Worm (Caenorhabditis elegans): ENCODE results near the gene W05H5.1.

The W05H5.1 gene

DNA sequence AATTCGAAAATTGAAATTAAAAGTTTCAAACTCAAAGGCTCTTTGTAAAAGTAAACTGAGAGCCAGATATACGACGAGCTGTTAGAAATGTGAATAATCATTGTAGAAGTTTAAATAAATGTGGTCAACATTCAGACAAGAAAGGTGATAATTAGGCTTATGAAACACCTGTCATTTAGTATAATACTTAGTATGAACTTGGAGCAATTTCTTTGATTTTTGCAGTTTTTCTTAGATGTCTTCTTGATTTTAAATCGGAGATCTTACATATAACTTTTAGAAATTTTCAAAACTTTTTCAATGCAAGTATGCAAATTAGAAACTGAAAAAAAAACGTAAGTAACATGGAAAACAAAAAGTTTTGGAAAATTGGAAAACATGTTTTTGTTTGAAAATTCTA is 38.2 kb downstream of the W05H5.1 start, which contains the start of gene sre-30:
Gene sre-30 (minus strand): TSS at position 101 of the 400 bp plus-strand sequence.
- no peak for TF ChIP-seq nhr-21 (tag; optimal IDR thresholded peaks at IDR 0.05)
- no peak for TF ChIP-seq nhr-11 (tag; optimal IDR thresholded peaks at IDR 0.05)
- no peak for TF ChIP-seq sma-9 (GFP tag; optimal IDR thresholded peaks at IDR 0.05)
- TF ChIP-seq sma-9 (tag; optimal IDR thresholded peaks at IDR 0.05), result no peak
- no peak for TF ChIP-seq lin-13 (GFP tag; optimal IDR thresholded peaks at IDR 0.05)
- no peak for TF ChIP-seq sem-4 (tag; optimal IDR thresholded peaks at IDR 0.05)
- no peak for TF ChIP-seq crh-2 (tag; optimal IDR thresholded peaks at IDR 0.05)
- no peak for TF ChIP-seq egl-27 (tag; optimal IDR thresholded peaks at IDR 0.05)

DNA sequence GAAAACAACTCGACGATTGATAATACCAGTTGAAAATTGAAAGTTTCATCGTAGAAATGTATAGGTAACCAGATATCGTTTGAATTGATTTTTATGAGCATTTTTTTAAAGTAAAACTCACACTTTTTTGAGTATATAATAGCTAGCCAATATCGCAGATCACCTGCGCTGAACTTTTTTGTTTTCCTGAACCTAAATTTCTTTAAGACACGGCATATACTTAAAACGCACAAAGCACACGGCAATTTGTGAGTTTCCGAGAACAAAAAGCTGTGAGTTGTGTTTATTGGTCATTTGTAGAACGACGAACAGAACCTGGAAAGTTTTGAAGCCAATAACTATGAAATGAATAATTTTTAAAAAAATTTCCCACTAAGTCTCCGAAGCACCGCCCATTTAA is 42.8 kb downstream of the W05H5.1 start, which contains the start of gene sre-29:
Gene sre-29 (minus strand): TSS at position 101 of the 400 bp plus-strand sequence.
- no peak for TF ChIP-seq zag-1 (tag; optimal IDR thresholded peaks at IDR 0.05)
- no peak for TF ChIP-seq ceh-16 (tag; optimal IDR thresholded peaks at IDR 0.05)
- TF ChIP-seq blmp-1 (tag; optimal IDR thresholded peaks at IDR 0.05; ENCODE audit: insufficient read depth), result no peak
- TF ChIP-seq unc-55 (GFP tag; optimal IDR thresholded peaks at IDR 0.05), result no peak
- no peak for TF ChIP-seq lsy-2 (tag; optimal IDR thresholded peaks at IDR 0.05)
- no peak for TF ChIP-seq mbf-1 (tag; optimal IDR thresholded peaks at IDR 0.05)

DNA sequence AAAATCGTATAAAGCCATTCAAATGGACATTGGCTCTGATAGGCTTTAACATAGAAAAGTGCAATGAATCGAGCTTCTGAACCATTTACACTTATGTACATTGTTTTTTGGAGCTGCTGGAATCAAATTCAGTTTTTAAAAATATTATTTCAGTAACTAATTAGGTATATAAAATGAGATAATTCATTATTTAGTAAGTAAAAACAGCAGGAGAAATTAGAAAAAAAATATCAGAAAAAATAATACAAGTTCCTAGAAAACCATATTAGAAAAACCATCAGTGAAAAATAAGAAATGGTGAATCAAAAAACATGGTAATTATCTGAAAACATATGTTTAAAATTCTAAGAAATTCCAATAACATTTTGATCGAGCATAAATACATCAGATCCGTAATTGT is 46.9 kb downstream of the W05H5.1 start, which contains the start of gene F57G9.7:
Gene F57G9.7 (minus strand): TSS at position 101 of the 400 bp plus-strand sequence.
- TF ChIP-seq zag-1 (tag; optimal IDR thresholded peaks at IDR 0.05), result no peak
- TF ChIP-seq nhr-6 (tag; optimal IDR thresholded peaks at IDR 0.05), result no peak
- TF ChIP-seq ztf-11 (tag; optimal IDR thresholded peaks at IDR 0.05), result no peak
- no peak for TF ChIP-seq egl-27 (tag; optimal IDR thresholded peaks at IDR 0.05)
- TF ChIP-seq nhr-23 (tag; optimal IDR thresholded peaks at IDR 0.05), result no peak
- TF ChIP-seq nhr-25 (tag; optimal IDR thresholded peaks at IDR 0.05), result no peak
- TF ChIP-seq F13H6.1 (tag; optimal IDR thresholded peaks at IDR 0.05), result no peak
- TF ChIP-seq lin-39 (tag; optimal IDR thresholded peaks at IDR 0.05), result no peak
- TF ChIP-seq C34F6.9 (tag; optimal IDR thresholded peaks at IDR 0.05), result no peak
- no peak for TF ChIP-seq skn-1 (tag; optimal IDR thresholded peaks at IDR 0.05)
- TF ChIP-seq nhr-129 (tag; optimal IDR thresholded peaks at IDR 0.05), result no peak
- no peak for TF ChIP-seq nhr-10 (tag; optimal IDR thresholded peaks at IDR 0.05)
- no peak for TF ChIP-seq Y55F3AM.14 (GFP tag; optimal IDR thresholded peaks at IDR 0.05)
- TF ChIP-seq nhr-77 (tag; optimal IDR thresholded peaks at IDR 0.05), result no peak
- TF ChIP-seq lsy-2 (tag; optimal IDR thresholded peaks at IDR 0.05), result no peak
- no peak for TF ChIP-seq R02D3.7 (tag; optimal IDR thresholded peaks at IDR 0.05)
- TF ChIP-seq lin-11 (tag; optimal IDR thresholded peaks at IDR 0.05), result no peak
- no peak for TF ChIP-seq nhr-237 (tag; optimal IDR thresholded peaks at IDR 0.05)

DNA sequence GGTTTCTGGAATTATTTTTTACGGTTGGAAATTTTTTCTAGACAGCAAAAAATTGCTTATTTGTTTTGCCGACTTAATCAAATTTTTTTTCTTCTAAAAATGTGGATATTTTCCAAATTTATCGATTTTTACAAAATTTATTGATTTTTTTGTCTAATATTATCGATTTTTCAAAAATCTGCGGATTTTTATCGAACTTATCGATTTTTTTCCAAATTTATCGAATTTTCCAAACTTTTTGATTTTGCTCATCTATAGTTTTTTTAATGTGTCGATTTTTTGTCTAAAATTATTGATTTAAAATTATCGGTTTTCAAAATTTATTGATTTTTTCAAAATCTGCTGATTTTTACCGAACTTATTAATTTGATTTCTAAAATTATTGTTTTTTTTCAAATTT is 50.4 kb downstream of the W05H5.1 start:
- TF ChIP-seq ama-1 (optimal IDR thresholded peaks at IDR 0.05), result no peak
- no peak for TF ChIP-seq nhr-11 (tag; optimal IDR thresholded peaks at IDR 0.05)
- no peak for TF ChIP-seq skn-1 (tag; optimal IDR thresholded peaks at IDR 0.05)
- no peak for TF ChIP-seq nhr-77 (tag; optimal IDR thresholded peaks at IDR 0.05)
- TF ChIP-seq fos-1 (tag; optimal IDR thresholded peaks at IDR 0.05), result no peak
- no peak for TF ChIP-seq lin-11 (tag; optimal IDR thresholded peaks at IDR 0.05)
- no peak for TF ChIP-seq unc-39 (tag; optimal IDR thresholded peaks at IDR 0.05)
- TF ChIP-seq nhr-237 (tag; optimal IDR thresholded peaks at IDR 0.05), result no peak
- TF ChIP-seq nhr-21 (tag; optimal IDR thresholded peaks at IDR 0.05), result no peak
- TF ChIP-seq mbf-1 (tag; optimal IDR thresholded peaks at IDR 0.05), result no peak
- TF ChIP-seq ztf-1 (GFP tag; conservative IDR thresholded peaks at IDR 0.05), result no peak
- TF ChIP-seq zag-1 (tag; optimal IDR thresholded peaks at IDR 0.05), result no peak
- no peak for TF ChIP-seq nhr-12 (tag; optimal IDR thresholded peaks at IDR 0.05)
- no peak for TF ChIP-seq nhr-129 (tag; optimal IDR thresholded peaks at IDR 0.05)

DNA sequence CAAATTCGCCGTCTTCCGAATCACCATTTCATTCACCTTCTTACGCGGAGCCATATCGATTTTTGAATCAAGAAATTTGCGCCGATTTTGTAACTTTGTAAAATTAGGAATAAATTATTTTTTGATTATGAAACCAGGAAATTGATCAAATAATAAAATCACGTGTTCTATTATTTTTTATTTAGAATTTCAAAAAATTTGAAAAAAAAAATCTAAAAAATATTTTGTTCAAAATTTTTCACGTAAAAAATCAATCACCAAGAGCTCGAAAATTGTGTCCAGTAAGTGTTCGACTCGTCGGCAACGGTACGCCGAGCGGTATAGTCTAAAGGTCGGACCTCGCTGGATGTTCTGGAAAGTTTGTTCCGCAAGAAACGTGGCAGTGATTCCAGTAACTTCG is 50.9 kb downstream of the W05H5.1 start, which contains the start of gene Y57A10B.7:
Gene Y57A10B.7 (minus strand): TSS at position 101 of the 400 bp plus-strand sequence.
- TF ChIP-seq aly-2 (tag; optimal IDR thresholded peaks at IDR 0.05) (no peak), gmeb-1 (tag; optimal IDR thresholded peaks at IDR 0.05) (no peak), alr-1 (tag; optimal IDR thresholded peaks at IDR 0.05) (no peak), ztf-11 (tag; optimal IDR thresholded peaks at IDR 0.05) (no peak), nhr-10 (tag; optimal IDR thresholded peaks at IDR 0.05) (no peak), nhr-12 (tag; optimal IDR thresholded peaks at IDR 0.05) (no peak), elt-3 (tag; optimal IDR thresholded peaks at IDR 0.05) (no peak)

Data from whole organism, L2 larva.